Worm (Caenorhabditis elegans) whole organism, L4 larva: ENCODE data around the gene B0524.6.

Experiments
- D1046.2 ChIP-seq: fragments of 200-800 bp; sonication (Bioruptor generic); IDR thresholded peaks from 2 replicates; pipeline ENCODE4 v1.3.6; 2022; ENCODE audit warnings: missing genetic modification characterization, missing compliant biosample characterization
- F10B5.3 ChIP-seq: sonication (generic microtip); optimal IDR thresholded peaks from 2 replicates; lab custom pipeline; 2016; ENCODE audit warnings: mild to moderate bottlenecking, missing genetic modification characterization, missing compliant biosample characterization
- F26F4.8 ChIP-seq: fragments of 200-800 bp; sonication (Bioruptor generic); conservative IDR thresholded peaks from 2 replicates; pipeline ENCODE4 v1.3.6; 2022; ENCODE audit warnings: missing genetic modification characterization, missing compliant biosample characterization
- F44E2.7 ChIP-seq: fragments of 200-800 bp; sonication (Bioruptor generic); IDR thresholded peaks from 2 replicates; pipeline ENCODE4 v2.1.2; 2022; ENCODE audit warnings: missing genetic modification characterization, missing compliant biosample characterization
- T20F7.1 ChIP-seq: fragments of 200-800 bp; sonication (Bioruptor generic); optimal IDR thresholded peaks from 2 replicates; lab custom pipeline; 2018; ENCODE audit warnings: mild to moderate bottlenecking, missing genetic modification characterization, missing compliant biosample characterization
- Y75B8A.6 ChIP-seq: fragments of 200-800 bp; sonication (Bioruptor generic); IDR thresholded peaks from 2 replicates; pipeline ENCODE4 v1.3.6; 2022; ENCODE audit warnings: missing genetic modification reagents, missing genetic modification characterization, missing compliant biosample characterization
- ZK337.2 ChIP-seq: fragments of 200-800 bp; sonication (Bioruptor generic); IDR thresholded peaks from 2 replicates; pipeline ENCODE4 v1.3.6; 2022; ENCODE audit warnings: missing genetic modification reagents, missing genetic modification characterization, missing compliant biosample characterization
- aha-1 ChIP-seq: fragments of 150-350 bp; peaks from one replicate; lab custom pipeline; 2014; ENCODE audit warnings: missing biosample characterization, missing genetic modification characterization
- ceh-20 ChIP-seq: fragments of 200-800 bp; sonication (Bioruptor generic); IDR thresholded peaks from 2 replicates; pipeline ENCODE4 v1.3.6; 2022; ENCODE audit warnings: missing genetic modification reagents, missing genetic modification characterization, missing compliant biosample characterization
- ceh-28 ChIP-seq: fragments of 150-350 bp; optimal IDR thresholded peaks from 2 replicates; lab custom pipeline; 2014; ENCODE audit warnings: missing biosample characterization, missing genetic modification reagents, missing genetic modification characterization
- ceh-44 ChIP-seq: fragments of 200-800 bp; sonication (Bioruptor generic); IDR thresholded peaks from 2 replicates; pipeline ENCODE4 v1.3.6; 2022; ENCODE audit warnings: missing genetic modification reagents, missing genetic modification characterization, missing compliant biosample characterization
- ctbp-1 ChIP-seq: fragments of 200-800 bp; sonication (Bioruptor generic); IDR thresholded peaks from 2 replicates; pipeline ENCODE4 v1.3.6; 2022; ENCODE audit warnings: missing genetic modification reagents, missing genetic modification characterization, missing compliant biosample characterization
- daf-12 ChIP-seq: fragments of 150-350 bp; optimal IDR thresholded peaks from 2 replicates; lab custom pipeline; 2014; ENCODE audit warnings: missing biosample characterization, missing genetic modification reagents, missing genetic modification characterization
- daf-16 ChIP-seq, 3 experiments: sonication (generic microtip); optimal IDR thresholded peaks; 2 replicates each; lab custom pipeline; 2016 to 2017; ENCODE audit warnings: missing genetic modification characterization in 3 of 3, missing genetic modification reagents in 3 of 3, mild to moderate bottlenecking in 2 of 3, missing compliant biosample characterization in 2 of 3, missing biosample characterization in 1 of 3, moderate library complexity in 1 of 3
- dmd-8 ChIP-seq: fragments of 200-800 bp; sonication (Bioruptor generic); IDR thresholded peaks from 2 replicates; pipeline ENCODE4 v1.3.6; 2022; ENCODE audit warnings: missing genetic modification characterization, missing compliant biosample characterization
- dpl-1 ChIP-seq: fragments of 150-350 bp; optimal IDR thresholded peaks from 2 replicates; lab custom pipeline; 2014; ENCODE audit warnings: missing biosample characterization, missing genetic modification reagents, missing genetic modification characterization
- dve-1 ChIP-seq: sonication (generic microtip); optimal IDR thresholded peaks from 2 replicates; lab custom pipeline; 2017; ENCODE audit warnings: antibody characterized with exemption, mild to moderate bottlenecking, missing genetic modification characterization, missing compliant biosample characterization; ENCODE audit not compliant: insufficient read depth
- egl-27 ChIP-seq: sonication (generic microtip); optimal IDR thresholded peaks from 3 replicates; lab custom pipeline; 2017; ENCODE audit warnings: missing biosample characterization, missing genetic modification reagents, missing genetic modification characterization
- egl-43 ChIP-seq: fragments of 200-800 bp; sonication (Bioruptor generic); IDR thresholded peaks from 2 replicates; pipeline ENCODE4 v1.3.6; 2022; ENCODE audit warnings: missing genetic modification reagents, missing genetic modification characterization, missing compliant biosample characterization
- fkh-10 ChIP-seq: fragments of 150-350 bp; optimal IDR thresholded peaks from 2 replicates; lab custom pipeline; 2014; ENCODE audit warnings: missing biosample characterization, missing genetic modification reagents, missing genetic modification characterization
- gei-8 ChIP-seq: fragments of 200-800 bp; sonication (Bioruptor generic); optimal IDR thresholded peaks from 2 replicates; lab custom pipeline; 2018; ENCODE audit warnings: mild to moderate bottlenecking, missing genetic modification characterization, missing compliant biosample characterization
- hif-1 ChIP-seq, 2 experiments: sonication (generic microtip); optimal IDR thresholded peaks; 2 replicates each; lab custom pipeline; 2016 to 2017; ENCODE audit warnings: missing compliant biosample characterization in 2 of 2, missing genetic modification characterization in 2 of 2, missing genetic modification reagents in 2 of 2, missing genotype in 2 of 2, mild to moderate bottlenecking in 1 of 2
- jun-1 ChIP-seq: fragments of 150-350 bp; optimal IDR thresholded peaks from 2 replicates; lab custom pipeline; 2014; ENCODE audit warnings: missing biosample characterization, missing genetic modification reagents, missing genetic modification characterization
- lim-7 ChIP-seq: fragments of 200-800 bp; sonication (Bioruptor generic); IDR thresholded peaks from 2 replicates; pipeline ENCODE4 v1.3.6; 2022; ENCODE audit warnings: missing genetic modification characterization, missing compliant biosample characterization
- lin-1 ChIP-seq: fragments of 200-800 bp; sonication (Bioruptor generic); IDR thresholded peaks from 2 replicates; pipeline ENCODE4 v1.3.6; 2022; ENCODE audit warnings: missing genetic modification reagents, missing genetic modification characterization, missing compliant biosample characterization
- lin-13 ChIP-seq: fragments of 150-350 bp; optimal IDR thresholded peaks from 2 replicates; lab custom pipeline; 2014; ENCODE audit warnings: missing biosample characterization, missing genetic modification reagents, missing genetic modification characterization
- lin-15B ChIP-seq: fragments of 150-350 bp; sonication (generic microtip); optimal IDR thresholded peaks from 3 replicates; lab custom pipeline; 2014; ENCODE audit warnings: missing biosample characterization, missing genetic modification characterization
- lin-29 ChIP-seq: fragments of 200-800 bp; sonication (Bioruptor generic); IDR thresholded peaks from 2 replicates; pipeline ENCODE4 v1.3.6; 2022; ENCODE audit warnings: missing genetic modification reagents, missing genetic modification characterization, missing compliant biosample characterization
- lir-3 ChIP-seq: sonication (generic microtip); optimal IDR thresholded peaks from 2 replicates; lab custom pipeline; 2016; ENCODE audit warnings: mild to moderate bottlenecking, missing genetic modification characterization, missing compliant biosample characterization
- lsy-2 ChIP-seq, 2 experiments: fragments of 150-350 bp in 1 of 2; sonication (generic microtip) in 1 of 2; optimal IDR thresholded peaks; 2 replicates each; lab custom pipeline; 2014 to 2017; ENCODE audit warnings: missing biosample characterization in 2 of 2, missing genetic modification characterization in 2 of 2
- mdl-1 ChIP-seq, 2 experiments: fragments of 150-350 bp in 1 of 2; sonication (generic microtip) in 1 of 2; optimal IDR thresholded peaks; 2 replicates each; lab custom pipeline; 2014 to 2017; ENCODE audit warnings: missing biosample characterization in 2 of 2, missing genetic modification characterization in 2 of 2
- mes-2 ChIP-seq: sonication (generic microtip); optimal IDR thresholded peaks from 2 replicates; lab custom pipeline; 2016; ENCODE audit warnings: missing genotype, mild to moderate bottlenecking, missing genetic modification characterization, missing compliant biosample characterization; ENCODE audit not compliant: poor library complexity, severe bottlenecking
- mxl-2 ChIP-seq: fragments of 200-800 bp; sonication (Bioruptor generic); conservative IDR thresholded peaks from 2 replicates; pipeline ENCODE4 v1.3.6; 2022; ENCODE audit warnings: missing genetic modification reagents, missing genetic modification characterization, missing compliant biosample characterization
- mxl-3 ChIP-seq: fragments of 200-800 bp; sonication (Bioruptor generic); optimal IDR thresholded peaks from 2 replicates; lab custom pipeline; 2018; ENCODE audit warnings: mild to moderate bottlenecking, missing genetic modification characterization, missing compliant biosample characterization
- nhr-48 ChIP-seq: sonication (generic microtip); optimal IDR thresholded peaks from 2 replicates; lab custom pipeline; 2016; ENCODE audit warnings: mild to moderate bottlenecking, missing genetic modification characterization, missing compliant biosample characterization
- nhr-77 ChIP-seq: fragments of 150-350 bp; optimal IDR thresholded peaks from 2 replicates; lab custom pipeline; 2014; ENCODE audit warnings: missing biosample characterization, missing genetic modification characterization
- rbr-2 ChIP-seq: sonication (generic microtip); optimal IDR thresholded peaks from 2 replicates; lab custom pipeline; 2016; ENCODE audit warnings: missing genotype, missing genetic modification characterization, missing compliant biosample characterization
- spr-1 ChIP-seq: sonication (generic microtip); optimal IDR thresholded peaks from 2 replicates; lab custom pipeline; 2016; ENCODE audit warnings: mild to moderate bottlenecking, missing genetic modification characterization, missing compliant biosample characterization
- tra-1 ChIP-seq: fragments of 200-800 bp; sonication (Bioruptor generic); IDR thresholded peaks from 2 replicates; pipeline ENCODE4 v1.3.6; 2022; ENCODE audit warnings: missing genetic modification reagents, missing genetic modification characterization, missing compliant biosample characterization
- vab-7 ChIP-seq: fragments of 200-800 bp; sonication (Bioruptor generic); IDR thresholded peaks from 2 replicates; pipeline ENCODE4 v1.3.6; 2022; ENCODE audit warnings: missing genetic modification reagents, missing genetic modification characterization, missing compliant biosample characterization
- zfp-2 ChIP-seq: sonication (generic microtip); optimal IDR thresholded peaks from 2 replicates; lab custom pipeline; 2016; ENCODE audit warnings: mild to moderate bottlenecking, missing genetic modification characterization, missing compliant biosample characterization
- zip-11 ChIP-seq: fragments of 200-800 bp; sonication (Bioruptor generic); IDR thresholded peaks from 2 replicates; pipeline ENCODE4 v1.3.6; 2022; ENCODE audit warnings: missing genetic modification characterization, missing compliant biosample characterization
- zip-2 ChIP-seq: fragments of 150-350 bp; optimal IDR thresholded peaks from 2 replicates; lab custom pipeline; 2014; ENCODE audit warnings: missing biosample characterization, missing genetic modification characterization
- ztf-11 ChIP-seq: fragments of 150-350 bp; optimal IDR thresholded peaks from 2 replicates; lab custom pipeline; 2014; ENCODE audit warnings: missing biosample characterization, missing genetic modification characterization
- ztf-7 ChIP-seq: fragments of 150-350 bp; optimal IDR thresholded peaks from 2 replicates; lab custom pipeline; 2014; ENCODE audit warnings: missing biosample characterization, missing genetic modification characterization

B0524.6 gene

ce11 chrIII:1877189-1877588 is 28.3 kb downstream of the B0524.6 start (continued):
- TF ChIP-seq F10B5.3 (tag; lab: Kevin White, UChicago) (no peak), egl-43 (GFP tag; lab: Robert Waterston, UW) (no peak), mxl-2 (GFP tag; lab: Robert Waterston, UW) (no peak), dmd-8 (GFP tag; lab: Robert Waterston, UW) (peak; percentile 5; the same call in 1 of the 2 replicates), D1046.2 (GFP tag; lab: Robert Waterston, UW) (0 out of 2 replicates have a peak, but pooled peaks have one; percentile 54), lin-29 (GFP tag; lab: Robert Waterston, UW) (no peak), lin-13 (GFP tag; lab: Kevin White, UChicago) (peak; percentile 67), dpl-1 (GFP tag; lab: Kevin White, UChicago) (no peak), F44E2.7 (GFP tag; lab: Robert Waterston, UW) (0 out of 2 replicates have a peak, but pooled peaks have one; percentile 46), vab-7 (GFP tag; lab: Robert Waterston, UW) (no peak), daf-12 (tag; lab: Kevin White, UChicago) (no peak), nhr-48 (tag; lab: Kevin White, UChicago) (no peak), ceh-44 (GFP tag; lab: Robert Waterston, UW) (no peak), lsy-2 (tag; optimal IDR thresholded peaks at IDR 0.05; lab: Kevin White, UChicago) (peak in 1 of 2 experiments; percentile 51), Y75B8A.6 (GFP tag; lab: Robert Waterston, UW) (no peak), zip-11 (GFP tag; lab: Robert Waterston, UW) (no peak), spr-1 (tag; lab: Kevin White, UChicago) (no peak), lin-1 (GFP tag; lab: Robert Waterston, UW) (no peak), zfp-2 (no peak), ztf-7 (no peak), lin-15B (tag; lab: Kevin White, UChicago) (no peak), nhr-77 (no peak), lim-7 (no peak)
- TF ChIP-seq, all 104 proteins: peak for 5

- TF ChIP-seq fkh-10 (GFP tag; lab: Kevin White, UChicago) (no peak), mxl-3 (GFP tag; lab: Kevin White, UChicago) (no peak), ceh-28 (tag; lab: Kevin White, UChicago) (peak; percentile 93), daf-16 (GFP tag; optimal IDR thresholded peaks at IDR 0.05; lab: Kevin White, UChicago) (no peak), daf-16 (tag; optimal IDR thresholded peaks at IDR 0.05; lab: Kevin White, UChicago) (no peak), gei-8 (GFP tag; lab: Kevin White, UChicago) (no peak)
Observed at ce11 chrIII:1876267-1876865, 29.1 kb downstream of the B0524.6 start.

ce11 chrIII:1860129-1860528 is 45.3 kb downstream of the B0524.6 start, which contains the start of gene ttc-7:
Gene ttc-7 (plus strand): TSS chrIII:1860429.
- peak; percentile 9 for TF ChIP-seq aha-1
- no peak for TF ChIP-seq zip-2

ce11 chrIII:1859532-1859931 is 45.9 kb downstream of the B0524.6 start, which contains the start of gene ddp-1:
Gene ddp-1 (plus strand): TSS chrIII:1859888.
- TF ChIP-seq lir-3 (tag; lab: Kevin White, UChicago) (peak; percentile 35), mdl-1 (tag; optimal IDR thresholded peaks at IDR 0.05; lab: Kevin White, UChicago) (no peak), ctbp-1 (peak; percentile 91), egl-27 (tag; lab: Kevin White, UChicago) (no peak), zip-2 (peak; percentile 78), hif-1 (tag; optimal IDR thresholded peaks at IDR 0.05; lab: Kevin White, UChicago) (peak; percentile 65 to 78), F26F4.8 (GFP tag; lab: Robert Waterston, UW) (no peak), ztf-11 (tag; lab: Kevin White, UChicago) (no peak), nhr-77 (peak; percentile 95), rbr-2 (peak; percentile 93), egl-43 (GFP tag; lab: Robert Waterston, UW) (peak; percentile 61; the same call in 1 of the 2 replicates), ceh-20 (peak; percentile 93), ztf-7 (peak; percentile 92), jun-1 (tag; lab: Kevin White, UChicago) (peak; percentile 87), dve-1 (peak; percentile 98), ZK337.2 (GFP tag; lab: Robert Waterston, UW) (no peak), T20F7.1 (GFP tag; lab: Kevin White, UChicago) (peak; percentile 87), mes-2 (tag; lab: Kevin White, UChicago) (peak; percentile 95), mxl-2 (GFP tag; lab: Robert Waterston, UW) (no peak), gei-8 (GFP tag; lab: Kevin White, UChicago) (no peak), tra-1 (GFP tag; lab: Robert Waterston, UW) (peak; percentile 63; the same call in 1 of the 2 replicates)
